Fruit fly (Drosophila melanogaster) whole organism, prepupa: ENCODE measurements around the gene CG14969.
A peak's percentile ranks its signal among the peaks of the same experiment; 100 is the strongest.

ENCODE experiments used
- Blimp-1 ChIP-seq: fragments of 200-800 bp; sonication (Bioruptor generic); optimal IDR thresholded peaks from 3 replicates; lab custom pipeline; 2017; ENCODE audit warnings: missing biosample characterization, missing genetic modification characterization, mild to moderate bottlenecking, moderate library complexity, missing genetic modification reagents
- CG10669 ChIP-seq: fragments of 200-800 bp; sonication (Bioruptor generic); optimal IDR thresholded peaks from 3 replicates; lab custom pipeline; 2018; ENCODE audit warnings: missing biosample characterization, mild to moderate bottlenecking, missing genetic modification characterization, moderate library complexity
- CG11294 ChIP-seq: fragments of 200-800 bp; sonication (Bioruptor generic); IDR thresholded peaks from 2 replicates; pipeline ENCODE4 v1.3.6; 2022; ENCODE audit warnings: missing biosample characterization, missing genetic modification characterization
- CG11762 ChIP-seq: fragments of 200-800 bp; sonication (Bioruptor generic); optimal IDR thresholded peaks from 3 replicates; lab custom pipeline; 2016; ENCODE audit warnings: missing biosample characterization, missing genetic modification characterization; ENCODE audit not compliant: insufficient read depth
- CG11902 ChIP-seq: fragments of 200-800 bp; sonication (Bioruptor generic); optimal IDR thresholded peaks from 3 replicates; lab custom pipeline; 2016; ENCODE audit warnings: missing biosample characterization, missing genetic modification characterization
- CG15336 ChIP-seq: fragments of 200-800 bp; sonication (Bioruptor generic); IDR thresholded peaks from 2 replicates; pipeline ENCODE4 v1.3.6; 2022; ENCODE audit warnings: missing biosample characterization, missing genetic modification characterization
- CG16779 ChIP-seq: fragments of 200-800 bp; sonication (Bioruptor generic); optimal IDR thresholded peaks from 3 replicates; lab custom pipeline; 2017; ENCODE audit warnings: missing biosample characterization, mild to moderate bottlenecking, missing genetic modification characterization
- CG3032 ChIP-seq: fragments of 200-800 bp; optimal IDR thresholded peaks from 2 replicates; lab custom pipeline; 2019; ENCODE audit warnings: missing biosample characterization, mild to moderate bottlenecking, missing genetic modification characterization, moderate library complexity
- CG31627 ChIP-seq: fragments of 200-800 bp; sonication (Bioruptor generic); optimal IDR thresholded peaks from 3 replicates; lab custom pipeline; 2016; ENCODE audit warnings: missing biosample characterization, missing genetic modification characterization
- CG32006 ChIP-seq: fragments of 200-800 bp; sonication (Bioruptor generic); optimal IDR thresholded peaks from 3 replicates; lab custom pipeline; 2017; ENCODE audit warnings: missing biosample characterization, mild to moderate bottlenecking, missing genetic modification characterization
- CG34406 ChIP-seq: fragments of 200-800 bp; sonication (Bioruptor generic); optimal IDR thresholded peaks from 3 replicates; lab custom pipeline; 2016; ENCODE audit warnings: missing biosample characterization, missing genetic modification characterization
- CG3919 ChIP-seq: fragments of 200-800 bp; sonication (Bioruptor generic); optimal IDR thresholded peaks from 3 replicates; lab custom pipeline; 2016; ENCODE audit warnings: missing biosample characterization, missing genetic modification characterization
- CG4318 ChIP-seq: fragments of 200-800 bp; sonication (Bioruptor generic); optimal IDR thresholded peaks from 3 replicates; lab custom pipeline; 2017; ENCODE audit warnings: missing biosample characterization, mild to moderate bottlenecking, missing genetic modification characterization
- CG6163 ChIP-seq: fragments of 200-800 bp; sonication (Bioruptor generic); IDR thresholded peaks from 3 replicates; pipeline ENCODE4 v1.3.6; 2022; ENCODE audit warnings: missing biosample characterization, missing genetic modification characterization
- CG6792 ChIP-seq: fragments of 200-800 bp; sonication (Bioruptor generic); optimal IDR thresholded peaks from 3 replicates; lab custom pipeline; 2016; ENCODE audit warnings: missing biosample characterization, missing genetic modification characterization
- CG6808 ChIP-seq: fragments of 200-800 bp; sonication (Bioruptor generic); optimal IDR thresholded peaks from 3 replicates; lab custom pipeline; 2017; ENCODE audit warnings: missing biosample characterization, missing genetic modification characterization, mild to moderate bottlenecking, moderate library complexity, missing genetic modification reagents
- CG7368 ChIP-seq: fragments of 200-800 bp; sonication (Bioruptor generic); optimal IDR thresholded peaks from 3 replicates; lab custom pipeline; 2016; ENCODE audit warnings: missing biosample characterization, missing genetic modification characterization
- CG8119 ChIP-seq: fragments of 200-800 bp; sonication (Bioruptor generic); IDR thresholded peaks from 3 replicates; pipeline ENCODE4 v1.3.6; 2022; ENCODE audit warnings: missing biosample characterization, missing genetic modification characterization
- CG8319 ChIP-seq: fragments of 200-800 bp; sonication (Bioruptor generic); optimal IDR thresholded peaks from 3 replicates; lab custom pipeline; 2016; ENCODE audit warnings: missing biosample characterization, missing genetic modification characterization
- CG8632 ChIP-seq: fragments of 200-800 bp; sonication (Bioruptor generic); optimal IDR thresholded peaks from 3 replicates; lab custom pipeline; 2016; ENCODE audit warnings: missing biosample characterization, missing genetic modification characterization
- CG9139 ChIP-seq: fragments of 200-800 bp; sonication (Bioruptor generic); optimal IDR thresholded peaks from 3 replicates; lab custom pipeline; 2017; ENCODE audit warnings: missing biosample characterization, mild to moderate bottlenecking, missing genetic modification characterization
- Eip78C ChIP-seq: fragments of 200-800 bp; sonication (Bioruptor generic); peaks from one replicate; lab custom pipeline; 2016; ENCODE audit warnings: missing biosample characterization, missing genetic modification characterization
- Eip93F ChIP-seq: fragments of 200-800 bp; sonication (Bioruptor generic); optimal IDR thresholded peaks from 2 replicates; lab custom pipeline; 2016; ENCODE audit warnings: missing biosample characterization, mild to moderate bottlenecking, missing genetic modification characterization
- Ets21C ChIP-seq: fragments of 200-800 bp; sonication (Bioruptor generic); optimal IDR thresholded peaks from 3 replicates; lab custom pipeline; 2016; ENCODE audit warnings: missing biosample characterization, missing genetic modification characterization
- Hr4 ChIP-seq: fragments of 200-800 bp; sonication (Bioruptor generic); optimal IDR thresholded peaks from 3 replicates; lab custom pipeline; 2016; ENCODE audit warnings: missing biosample characterization, missing genetic modification characterization
- Met ChIP-seq: fragments of 200-800 bp; sonication (Bioruptor generic); optimal IDR thresholded peaks from 3 replicates; lab custom pipeline; 2016; ENCODE audit warnings: missing biosample characterization, missing genetic modification characterization
- OdsH ChIP-seq: fragments of 200-800 bp; sonication (Bioruptor generic); optimal IDR thresholded peaks from 3 replicates; lab custom pipeline; 2016; ENCODE audit warnings: missing biosample characterization, missing genetic modification characterization
- Smox ChIP-seq: fragments of 200-800 bp; sonication (Bioruptor generic); optimal IDR thresholded peaks from 3 replicates; lab custom pipeline; 2016; ENCODE audit warnings: missing biosample characterization, missing genetic modification characterization
- Sox14 ChIP-seq: fragments of 200-800 bp; sonication (Bioruptor generic); optimal IDR thresholded peaks from 3 replicates; lab custom pipeline; 2016; ENCODE audit warnings: missing biosample characterization, missing genetic modification characterization
- Sox15 ChIP-seq: fragments of 200-800 bp; sonication (Bioruptor generic); optimal IDR thresholded peaks from 3 replicates; lab custom pipeline; 2016; ENCODE audit warnings: missing biosample characterization, missing genetic modification characterization
- achi ChIP-seq: fragments of 200-800 bp; sonication (Bioruptor generic); optimal IDR thresholded peaks from 3 replicates; lab custom pipeline; 2016; ENCODE audit warnings: missing biosample characterization, missing genetic modification characterization
- acj6 ChIP-seq: fragments of 200-800 bp; sonication (Bioruptor generic); optimal IDR thresholded peaks from 3 replicates; lab custom pipeline; 2016; ENCODE audit warnings: missing biosample characterization, missing genetic modification characterization
- cyc ChIP-seq: fragments of 200-800 bp; sonication (Bioruptor generic); optimal IDR thresholded peaks from 3 replicates; lab custom pipeline; 2016; ENCODE audit warnings: missing biosample characterization, missing genetic modification characterization
- dac ChIP-seq: fragments of 200-800 bp; sonication (Bioruptor generic); optimal IDR thresholded peaks from 2 replicates; lab custom pipeline; 2017; ENCODE audit warnings: missing biosample characterization, mild to moderate bottlenecking, missing genetic modification characterization
- dsx ChIP-seq: fragments of 200-800 bp; optimal IDR thresholded peaks from 3 replicates; lab custom pipeline; 2019; ENCODE audit warnings: missing biosample characterization, mild to moderate bottlenecking, missing genetic modification characterization, moderate library complexity; ENCODE audit not compliant: poor library complexity, severe bottlenecking
- eg ChIP-seq: fragments of 200-800 bp; sonication (Bioruptor generic); IDR thresholded peaks from 3 replicates; pipeline ENCODE4 v1.3.6; 2022; ENCODE audit warnings: missing biosample characterization, missing genetic modification characterization
- esn ChIP-seq: fragments of 200-800 bp; sonication (Bioruptor generic); optimal IDR thresholded peaks from 2 replicates; lab custom pipeline; 2016; ENCODE audit warnings: missing biosample characterization, mild to moderate bottlenecking, missing genetic modification characterization, moderate library complexity
- fd59A ChIP-seq: fragments of 200-800 bp; sonication (Bioruptor generic); optimal IDR thresholded peaks from 2 replicates; lab custom pipeline; 2017; ENCODE audit warnings: missing biosample characterization, mild to moderate bottlenecking, missing genetic modification characterization, missing genetic modification reagents
- fd85E ChIP-seq: fragments of 200-800 bp; sonication (Bioruptor generic); optimal IDR thresholded peaks from 3 replicates; lab custom pipeline; 2016; ENCODE audit warnings: missing biosample characterization, missing genetic modification characterization
- fkh ChIP-seq: fragments of 200-800 bp; sonication (Bioruptor generic); optimal IDR thresholded peaks from 3 replicates; lab custom pipeline; 2017; ENCODE audit warnings: missing biosample characterization, mild to moderate bottlenecking, missing genetic modification characterization, moderate library complexity
- lz ChIP-seq: fragments of 200-800 bp; sonication (Bioruptor generic); optimal IDR thresholded peaks from 3 replicates; lab custom pipeline; 2016; ENCODE audit warnings: missing biosample characterization, missing genetic modification characterization
- net ChIP-seq: fragments of 200-800 bp; sonication (Bioruptor generic); optimal IDR thresholded peaks from 3 replicates; lab custom pipeline; 2016; ENCODE audit warnings: missing biosample characterization, missing genetic modification characterization
- pdm3 ChIP-seq: fragments of 200-800 bp; sonication (Bioruptor generic); optimal IDR thresholded peaks from 3 replicates; lab custom pipeline; 2016; ENCODE audit warnings: missing biosample characterization, missing genetic modification characterization
- salr ChIP-seq, 2 experiments: fragments of 200-800 bp; sonication (Bioruptor generic); optimal IDR thresholded peaks; 3 replicates each; lab custom pipeline; 2016 to 2018; ENCODE audit warnings: missing biosample characterization in 2 of 2, missing genetic modification characterization in 2 of 2, mild to moderate bottlenecking in 1 of 2
- ss ChIP-seq, 2 experiments: fragments of 200-800 bp; sonication (Bioruptor generic); optimal IDR thresholded peaks; 2 replicates in 1 of 2; 3 replicates in 1 of 2; lab custom pipeline; 2017 to 2018; ENCODE audit warnings: mild to moderate bottlenecking in 2 of 2, missing biosample characterization in 2 of 2, missing genetic modification characterization in 2 of 2, moderate library complexity in 1 of 2
- svp ChIP-seq: fragments of 200-800 bp; sonication (Bioruptor generic); peaks from one replicate; lab custom pipeline; 2016; ENCODE audit warnings: missing biosample characterization, missing genetic modification characterization
- topi ChIP-seq: fragments of 200-800 bp; sonication (Bioruptor generic); optimal IDR thresholded peaks from 3 replicates; lab custom pipeline; 2016; ENCODE audit warnings: missing biosample characterization, missing genetic modification characterization
- vri ChIP-seq: fragments of 200-800 bp; sonication (Bioruptor generic); optimal IDR thresholded peaks from 3 replicates; lab custom pipeline; 2016; ENCODE audit warnings: missing biosample characterization, mild to moderate bottlenecking, missing genetic modification characterization

The CG14969 gene

DNA sequence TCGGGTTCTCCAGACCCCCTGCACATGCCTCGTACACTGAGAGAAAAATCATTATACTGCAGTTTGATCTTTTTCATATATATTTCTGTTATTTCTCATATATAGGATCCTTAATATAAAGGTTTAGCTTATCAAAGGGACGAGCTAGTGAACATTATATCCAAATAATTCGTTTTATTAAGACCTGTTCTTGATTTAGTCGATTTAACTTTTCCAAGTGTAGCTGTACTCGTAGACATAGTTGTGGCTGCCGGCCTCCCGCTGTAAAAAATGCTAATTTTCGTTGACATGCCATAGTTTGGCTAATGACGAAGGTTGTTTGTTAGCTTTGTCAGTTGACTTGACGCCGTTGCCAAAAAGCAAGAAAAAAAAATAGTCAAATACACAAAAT lies 47.7 kb upstream of the CG14969 start (continued):
- TF ChIP-seq eg (GFP tag; lab: Robert Waterston, UW) (peak; percentile 82), net (peak; percentile 36), salr (GFP tag; optimal IDR thresholded peaks at IDR 0.05; lab: Kevin White, UChicago) (peak in 1 of 2 experiments; percentile 27), dac (GFP tag; lab: Kevin White, UChicago) (no peak), fd59A (GFP tag; lab: Kevin White, UChicago) (peak; percentile 22), CG16779 (peak; percentile 16), fd85E (GFP tag; lab: Kevin White, UChicago) (no peak), Sox15 (GFP tag; lab: Kevin White, UChicago) (no peak), acj6 (GFP tag; lab: Kevin White, UChicago) (peak; percentile 15), CG6163 (peak; percentile 82), CG9139 (no peak), CG6808 (peak; percentile 36), dsx (peak; percentile 61), Sox14 (GFP tag; lab: Kevin White, UChicago) (peak; percentile 20), CG34406 (no peak), CG8319 (no peak)

DNA sequence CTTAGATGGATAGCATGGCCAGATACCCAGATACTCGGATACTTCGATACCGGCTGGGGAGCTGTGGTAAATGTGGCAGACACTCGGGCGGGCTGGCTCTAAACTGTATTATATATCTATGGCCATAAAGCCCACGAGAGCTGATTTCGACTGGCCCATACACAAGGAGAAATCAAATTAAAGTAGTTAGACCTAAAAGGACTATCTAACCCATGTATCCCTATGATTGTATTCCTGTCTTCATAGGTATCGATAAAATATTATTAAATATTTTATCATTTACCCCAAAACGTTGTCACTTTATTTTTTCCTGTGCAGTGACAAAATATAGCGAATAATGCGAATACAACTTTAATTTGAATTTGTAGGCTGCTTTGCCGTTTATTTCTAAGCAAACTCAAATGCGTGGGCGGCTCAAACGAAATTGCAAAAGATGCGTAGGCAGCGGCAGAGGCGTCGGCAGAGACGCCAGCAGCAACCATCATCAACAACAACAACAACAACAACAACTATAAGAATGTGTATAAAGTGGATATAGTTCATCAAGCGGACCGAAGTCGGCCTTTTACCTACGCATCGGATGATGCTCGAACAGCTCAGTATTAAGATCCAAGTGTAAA lies 47.2 kb upstream of the CG14969 start:
- no peak for TF ChIP-seq CG9139
- peak; percentile 9 for TF ChIP-seq CG4318
- TF ChIP-seq CG6792 (GFP tag; lab: Kevin White, UChicago) = no peak
- TF ChIP-seq fkh (GFP tag; lab: Kevin White, UChicago) = no peak
- TF ChIP-seq CG3919 = no peak
- no peak for TF ChIP-seq CG3032 (tag; lab: Kevin White, UChicago)
- peak; percentile 47 for TF ChIP-seq Hr4 (GFP tag; lab: Kevin White, UChicago)
- no peak for TF ChIP-seq salr (GFP tag; optimal IDR thresholded peaks at IDR 0.05; lab: Kevin White, UChicago)
- no peak for TF ChIP-seq Eip93F (GFP tag; lab: Kevin White, UChicago)
- no peak for TF ChIP-seq dac (GFP tag; lab: Kevin White, UChicago)
- no peak for TF ChIP-seq CG11902 (GFP tag; lab: Kevin White, UChicago)
- no peak for TF ChIP-seq CG8632 (GFP tag; lab: Kevin White, UChicago)
- TF ChIP-seq CG15336 = peak; percentile 73
- TF ChIP-seq acj6 (GFP tag; lab: Kevin White, UChicago) = no peak
- no peak for TF ChIP-seq Smox (GFP tag; lab: Kevin White, UChicago)
- TF ChIP-seq Ets21C (GFP tag; lab: Kevin White, UChicago) = no peak
- TF ChIP-seq CG7368 = no peak
- no peak for TF ChIP-seq lz (GFP tag; lab: Kevin White, UChicago)
- peak; percentile 64 for TF ChIP-seq CG6163
- no peak for TF ChIP-seq Met (GFP tag; lab: Kevin White, UChicago)
- TF ChIP-seq vri = no peak
- TF ChIP-seq Sox15 (GFP tag; lab: Kevin White, UChicago) = no peak
- no peak for TF ChIP-seq CG16779
- no peak for TF ChIP-seq CG6808
- TF ChIP-seq OdsH = no peak
- no peak for TF ChIP-seq fd59A (GFP tag; lab: Kevin White, UChicago)
- TF ChIP-seq Eip78C (GFP tag; lab: Kevin White, UChicago) = peak; percentile 19
- peak; percentile 67 for TF ChIP-seq CG8119 (GFP tag; lab: Robert Waterston, UW)
- TF ChIP-seq esn (GFP tag; lab: Kevin White, UChicago) = no peak
- peak; percentile 82 for TF ChIP-seq eg (GFP tag; lab: Robert Waterston, UW)
- no peak for TF ChIP-seq net
- TF ChIP-seq ss (GFP tag; optimal IDR thresholded peaks at IDR 0.05; lab: Kevin White, UChicago) = no peak
- TF ChIP-seq cyc (GFP tag; lab: Kevin White, UChicago) = no peak
- TF ChIP-seq achi (GFP tag; lab: Kevin White, UChicago) = peak; percentile 16
- TF ChIP-seq topi (GFP tag; lab: Kevin White, UChicago) = no peak
- TF ChIP-seq CG34406 = no peak
- TF ChIP-seq pdm3 (GFP tag; lab: Kevin White, UChicago) = peak; percentile 3
- no peak for TF ChIP-seq CG31627 (GFP tag; lab: Kevin White, UChicago)
- peak; percentile 41; the same call in 1 of the 2 replicates for TF ChIP-seq CG11294 (GFP tag; lab: Robert Waterston, UW)
- no peak for TF ChIP-seq CG11762 (GFP tag; lab: Kevin White, UChicago)
- no peak for TF ChIP-seq CG10669
- TF ChIP-seq CG32006 (GFP tag; lab: Kevin White, UChicago) = peak; percentile 35
- no peak for TF ChIP-seq Blimp-1 (GFP tag; lab: Kevin White, UChicago)
- TF ChIP-seq CG8319 = no peak
- no peak for TF ChIP-seq svp (GFP tag; lab: Kevin White, UChicago)
